Fruit fly (Drosophila melanogaster) whole organism, embryonic: Measurements from ENCODE around the gene CG13716.

Source experiments
- ATbp ChIP-seq: fragments of 200-800 bp; sonication (Bioruptor generic); optimal IDR thresholded peaks from 2 replicates; lab custom pipeline; 2017; ENCODE audit warnings: missing biosample characterization, mild to moderate bottlenecking, missing genetic modification characterization, missing genetic modification reagents
- Adf1 ChIP-seq: fragments of 200-800 bp; sonication (Bioruptor generic); IDR thresholded peaks from 2 replicates; pipeline ENCODE4 v1.3.6; 2022; ENCODE audit warnings: missing biosample characterization, missing genetic modification characterization
- Atf-2 ChIP-seq: fragments of 200-800 bp; sonication (Bioruptor generic); optimal IDR thresholded peaks from 2 replicates; lab custom pipeline; 2016; ENCODE audit warnings: missing biosample characterization, missing genetic modification characterization
- B-H1 ChIP-seq: fragments of 200-800 bp; sonication (Bioruptor generic); IDR thresholded peaks from 3 replicates; pipeline ENCODE4 v1.3.6; 2022; ENCODE audit warnings: missing biosample characterization, missing genetic modification characterization
- Bdp1 ChIP-seq: fragments of 200-800 bp; sonication (Bioruptor generic); optimal IDR thresholded peaks from 3 replicates; lab custom pipeline; 2016; ENCODE audit warnings: missing biosample characterization, missing genetic modification characterization
- Blimp-1 ChIP-seq: fragments of 200-800 bp; sonication (Bioruptor generic); optimal IDR thresholded peaks from 3 replicates; lab custom pipeline; 2018; ENCODE audit warnings: missing biosample characterization, missing genetic modification characterization, mild to moderate bottlenecking, moderate library complexity, missing genetic modification reagents
- CG10654 ChIP-seq: fragments of 200-800 bp; sonication (Bioruptor generic); optimal IDR thresholded peaks from 2 replicates; lab custom pipeline; 2016; ENCODE audit warnings: missing biosample characterization, missing genetic modification characterization
- CG11085 ChIP-seq: fragments of 200-800 bp; sonication (Bioruptor generic); IDR thresholded peaks from 2 replicates; pipeline ENCODE4 v1.3.6; 2022; ENCODE audit warnings: missing biosample characterization, missing genetic modification characterization
- CG12236 ChIP-seq: fragments of 200-800 bp; sonication (Bioruptor generic); optimal IDR thresholded peaks from 2 replicates; lab custom pipeline; 2016; ENCODE audit warnings: missing biosample characterization, missing genetic modification characterization
- CG13624 ChIP-seq: fragments of 200-800 bp; sonication (Bioruptor generic); optimal IDR thresholded peaks from 2 replicates; lab custom pipeline; 2016; ENCODE audit warnings: missing biosample characterization, missing genetic modification characterization
- CG15696 ChIP-seq: fragments of 200-800 bp; sonication (Bioruptor generic); optimal IDR thresholded peaks from 2 replicates; lab custom pipeline; 2019; ENCODE audit warnings: missing biosample characterization, mild to moderate bottlenecking, missing genetic modification characterization, moderate library complexity
- CG16815 ChIP-seq: fragments of 200-800 bp; sonication (Bioruptor generic); optimal IDR thresholded peaks from 3 replicates; lab custom pipeline; 2017; ENCODE audit warnings: missing biosample characterization, mild to moderate bottlenecking, missing genetic modification characterization
- CG17328 ChIP-seq: fragments of 200-800 bp; sonication (Bioruptor generic); IDR thresholded peaks from 2 replicates; pipeline ENCODE4 v1.3.6; 2022; ENCODE audit warnings: missing biosample characterization, missing genetic modification characterization
- CG17361 ChIP-seq: fragments of 200-800 bp; sonication (Bioruptor generic); IDR thresholded peaks from 3 replicates; pipeline ENCODE4 v1.3.6; 2022; ENCODE audit warnings: missing biosample characterization, missing genetic modification characterization
- CG17385 ChIP-seq: fragments of 200-800 bp; sonication (Bioruptor generic); optimal IDR thresholded peaks from 3 replicates; lab custom pipeline; 2018; ENCODE audit warnings: missing biosample characterization, mild to moderate bottlenecking, missing genetic modification characterization
- CG17568 ChIP-seq: fragments of 200-800 bp; sonication (Bioruptor generic); optimal IDR thresholded peaks from 2 replicates; lab custom pipeline; 2018; ENCODE audit warnings: missing biosample characterization, mild to moderate bottlenecking, missing genetic modification characterization, moderate library complexity
- CG17829 ChIP-seq: fragments of 200-800 bp; optimal IDR thresholded peaks from 2 replicates; lab custom pipeline; 2019; ENCODE audit warnings: missing biosample characterization, mild to moderate bottlenecking, missing genetic modification characterization, moderate library complexity
- CG2202 ChIP-seq: fragments of 200-800 bp; sonication (Bioruptor generic); optimal IDR thresholded peaks from 2 replicates; lab custom pipeline; 2018; ENCODE audit warnings: missing biosample characterization, mild to moderate bottlenecking, missing genetic modification characterization
- CG30431 ChIP-seq: fragments of 200-800 bp; sonication (Bioruptor generic); optimal IDR thresholded peaks from 2 replicates; lab custom pipeline; 2017; ENCODE audit warnings: missing biosample characterization, missing genetic modification characterization
- CG3838 ChIP-seq: fragments of 200-800 bp; sonication (Bioruptor generic); optimal IDR thresholded peaks from 3 replicates; lab custom pipeline; 2016; ENCODE audit warnings: missing biosample characterization, missing genetic modification characterization
- CG4328 ChIP-seq: fragments of 200-800 bp; sonication (Bioruptor generic); optimal IDR thresholded peaks from 3 replicates; lab custom pipeline; 2017; ENCODE audit warnings: missing biosample characterization, missing genetic modification reagents, missing genetic modification characterization
- CG6765 ChIP-seq: fragments of 200-800 bp; sonication (Bioruptor generic); optimal IDR thresholded peaks from 3 replicates; lab custom pipeline; 2017; ENCODE audit warnings: missing biosample characterization, mild to moderate bottlenecking, missing genetic modification characterization
- CG6791 ChIP-seq: fragments of 200-800 bp; sonication (Bioruptor generic); IDR thresholded peaks from 3 replicates; pipeline ENCODE4 v1.3.6; 2022; ENCODE audit warnings: missing biosample characterization, missing genetic modification characterization; ENCODE audit not compliant: partially characterized antibody
- CG6813 ChIP-seq: fragments of 200-800 bp; sonication (Bioruptor generic); optimal IDR thresholded peaks from 2 replicates; lab custom pipeline; 2017; ENCODE audit warnings: missing biosample characterization, missing genetic modification characterization, mild to moderate bottlenecking, moderate library complexity, missing genetic modification reagents
- CG7271 ChIP-seq: fragments of 200-800 bp; sonication (Bioruptor generic); optimal IDR thresholded peaks from 2 replicates; lab custom pipeline; 2018; ENCODE audit warnings: missing biosample characterization, mild to moderate bottlenecking, missing genetic modification characterization, moderate library complexity
- CG7987 ChIP-seq: fragments of 200-800 bp; sonication (Bioruptor generic); optimal IDR thresholded peaks from 2 replicates; lab custom pipeline; 2018; ENCODE audit warnings: missing biosample characterization, mild to moderate bottlenecking, missing genetic modification characterization, moderate library complexity
- CG9215 ChIP-seq: fragments of 200-800 bp; sonication (Bioruptor generic); IDR thresholded peaks from 2 replicates; pipeline ENCODE4 v1.3.6; 2022; ENCODE audit warnings: missing biosample characterization, missing genetic modification characterization
- CG9727 ChIP-seq: fragments of 200-800 bp; sonication (Bioruptor generic); optimal IDR thresholded peaks from 3 replicates; lab custom pipeline; 2017; ENCODE audit warnings: missing biosample characterization, mild to moderate bottlenecking, missing genetic modification characterization
- CkIIα-i1 ChIP-seq: fragments of 200-800 bp; sonication (Bioruptor generic); IDR thresholded peaks from 2 replicates; pipeline ENCODE4 v1.3.6; 2022; ENCODE audit warnings: missing biosample characterization, missing genetic modification characterization
- D ChIP-seq, 2 experiments: fragments of 200-800 bp in 1 of 2; fragments of >200 bp in 1 of 2; sonication (Bioruptor generic) in 1 of 2; optimal IDR thresholded peaks; 2 replicates in 1 of 2; 3 replicates in 1 of 2; lab custom pipeline; 2017; ENCODE audit warnings: mild to moderate bottlenecking in 1 of 2, missing biosample characterization in 1 of 2, missing genetic modification characterization in 1 of 2, missing genetic modification reagents in 1 of 2
- H2.0 ChIP-seq: fragments of 200-800 bp; sonication (Bioruptor generic); IDR thresholded peaks from 2 replicates; pipeline ENCODE4 v1.3.6; 2022; ENCODE audit warnings: missing biosample characterization, missing genetic modification characterization
- Hmr ChIP-seq: fragments of 200-800 bp; sonication (Bioruptor generic); optimal IDR thresholded peaks from 3 replicates; lab custom pipeline; 2017; ENCODE audit warnings: mild to moderate bottlenecking, missing biosample characterization, missing genetic modification reagents, missing genetic modification characterization
- Lhr ChIP-seq: fragments of 200-800 bp; sonication (Bioruptor generic); optimal IDR thresholded peaks from 3 replicates; lab custom pipeline; 2017; ENCODE audit warnings: mild to moderate bottlenecking, missing biosample characterization, missing genetic modification reagents, missing genetic modification characterization
- Meics ChIP-seq: fragments of 200-800 bp; sonication (Bioruptor generic); optimal IDR thresholded peaks from 2 replicates; lab custom pipeline; 2017; ENCODE audit warnings: missing biosample characterization, mild to moderate bottlenecking, missing genetic modification characterization
- NFAT ChIP-seq: fragments of 200-800 bp; sonication (Bioruptor generic); IDR thresholded peaks from 2 replicates; pipeline ENCODE4 v1.3.6; 2022; ENCODE audit warnings: missing biosample characterization, missing genetic modification characterization
- Poxn ChIP-seq: fragments of 200-800 bp; sonication (Bioruptor generic); IDR thresholded peaks from 2 replicates; pipeline ENCODE4 v1.3.6; 2022; ENCODE audit warnings: missing biosample characterization, missing genetic modification characterization
- Side ChIP-seq: fragments of 200-800 bp; sonication (Bioruptor generic); optimal IDR thresholded peaks from 2 replicates; lab custom pipeline; 2016; ENCODE audit warnings: missing biosample characterization, missing genetic modification characterization
- Sin3A ChIP-seq: fragments of >200 bp; optimal IDR thresholded peaks from 2 replicates; lab custom pipeline; 2018
- Sox102F ChIP-seq: fragments of 200-800 bp; sonication (Bioruptor generic); optimal IDR thresholded peaks from 2 replicates; lab custom pipeline; 2018; ENCODE audit warnings: missing biosample characterization, mild to moderate bottlenecking, missing genetic modification characterization, moderate library complexity
- Sry-β ChIP-seq: fragments of 200-800 bp; sonication (Bioruptor generic); optimal IDR thresholded peaks from 2 replicates; lab custom pipeline; 2018; ENCODE audit warnings: missing biosample characterization, mild to moderate bottlenecking, missing genetic modification characterization, moderate library complexity
- al ChIP-seq: fragments of 200-800 bp; sonication (Bioruptor generic); IDR thresholded peaks from 2 replicates; pipeline ENCODE4 v1.3.6; 2022; ENCODE audit warnings: missing biosample characterization, missing genetic modification characterization
- fd3F ChIP-seq: fragments of 200-800 bp; sonication (Bioruptor generic); optimal IDR thresholded peaks from 2 replicates; lab custom pipeline; 2018; ENCODE audit warnings: missing biosample characterization, mild to moderate bottlenecking, missing genetic modification characterization, moderate library complexity
- fru ChIP-seq: fragments of >200 bp; optimal IDR thresholded peaks from 2 replicates; lab custom pipeline; 2017
- grn ChIP-seq: fragments of 200-800 bp; sonication (Bioruptor generic); optimal IDR thresholded peaks from 3 replicates; lab custom pipeline; 2017; ENCODE audit warnings: missing biosample characterization, missing genetic modification characterization
- lbe ChIP-seq: fragments of 200-800 bp; sonication (Bioruptor generic); optimal IDR thresholded peaks from 2 replicates; lab custom pipeline; 2016; ENCODE audit warnings: missing biosample characterization, mild to moderate bottlenecking, missing genetic modification characterization
- luna ChIP-seq: fragments of 200-800 bp; sonication (Bioruptor generic); optimal IDR thresholded peaks from 2 replicates; lab custom pipeline; 2016; ENCODE audit warnings: missing biosample characterization, missing genetic modification characterization
- mirr ChIP-seq: fragments of 200-800 bp; sonication (Bioruptor generic); optimal IDR thresholded peaks from 3 replicates; lab custom pipeline; 2018; ENCODE audit warnings: missing biosample characterization, mild to moderate bottlenecking, missing genetic modification characterization
- sens ChIP-seq: fragments of 200-800 bp; sonication (Bioruptor generic); peaks from one replicate; lab custom pipeline; 2016; ENCODE audit warnings: missing biosample characterization, missing genetic modification characterization
- tio ChIP-seq: fragments of 200-800 bp; sonication (Bioruptor generic); optimal IDR thresholded peaks from 2 replicates; lab custom pipeline; 2017; ENCODE audit warnings: missing biosample characterization, missing genetic modification characterization, inconsistent platforms
- tll ChIP-seq, 2 experiments: fragments of 200-800 bp in 1 of 2; fragments of >200 bp in 1 of 2; sonication (Bioruptor generic) in 1 of 2; optimal IDR thresholded peaks; 2 replicates each; lab custom pipeline; 2017 to 2019; ENCODE audit warnings: missing biosample characterization in 2 of 2, missing genetic modification characterization in 2 of 2, mild to moderate bottlenecking in 1 of 2, moderate library complexity in 1 of 2
- trem ChIP-seq: fragments of 200-800 bp; optimal IDR thresholded peaks from 3 replicates; lab custom pipeline; 2019; ENCODE audit warnings: missing biosample characterization, mild to moderate bottlenecking, missing genetic modification characterization, moderate library complexity
- tup ChIP-seq: fragments of 200-800 bp; sonication (Bioruptor generic); optimal IDR thresholded peaks from 2 replicates; lab custom pipeline; 2016; ENCODE audit warnings: missing biosample characterization, mild to moderate bottlenecking, missing genetic modification characterization, moderate library complexity

The CG13716 gene

DNA sequence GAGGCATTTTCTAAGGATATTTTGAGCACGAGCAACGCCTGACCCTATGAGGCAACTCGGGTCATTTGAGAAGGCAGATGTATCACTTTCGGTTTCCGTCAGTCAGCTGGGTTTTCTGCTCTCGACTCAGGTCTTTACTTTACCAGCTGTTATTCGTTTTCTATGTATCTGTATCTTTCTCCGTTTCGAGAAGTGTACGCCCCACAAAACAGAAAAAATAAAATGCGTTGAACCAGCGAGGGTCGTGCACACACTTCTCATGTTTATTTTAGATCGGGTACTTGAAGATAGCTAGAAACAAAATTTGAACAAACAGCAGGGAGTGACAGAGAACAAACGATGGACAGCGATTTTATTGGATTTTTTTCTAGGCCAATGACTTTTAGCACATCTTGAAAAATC lies 20.7 kb downstream of the CG13716 start (continued):
- no peak for TF ChIP-seq CG10654 (GFP tag; lab: Kevin White, UChicago)
- TF ChIP-seq CG9215 (GFP tag; lab: Robert Waterston, UW) = no peak
- TF ChIP-seq Lhr (GFP tag; lab: Kevin White, UChicago) = no peak
- TF ChIP-seq Atf-2 (GFP tag; lab: Kevin White, UChicago) = no peak
- TF ChIP-seq fd3F = no peak
- TF ChIP-seq H2.0 (GFP tag; lab: Robert Waterston, UW) = no peak
- TF ChIP-seq B-H1 (GFP tag; lab: Robert Waterston, UW) = no peak
- TF ChIP-seq ATbp (GFP tag; lab: Kevin White, UChicago) = no peak
- TF ChIP-seq CG11085 (GFP tag; lab: Robert Waterston, UW) = no peak
- no peak for TF ChIP-seq CG17361
- TF ChIP-seq CG13624 (GFP tag; lab: Kevin White, UChicago) = no peak
- TF ChIP-seq Adf1 (GFP tag; lab: Robert Waterston, UW) = no peak
- no peak for TF ChIP-seq D (optimal IDR thresholded peaks at IDR 0.05; lab: Kevin White, UChicago)
- TF ChIP-seq D (GFP tag; optimal IDR thresholded peaks at IDR 0.05; lab: Kevin White, UChicago) = peak; percentile 23
- TF ChIP-seq CG6791 (GFP tag; lab: Robert Waterston, UW) = no peak
- TF ChIP-seq sens = peak; percentile 85
- no peak for TF ChIP-seq Sin3A
- TF ChIP-seq Sry-β (GFP tag; lab: Kevin White, UChicago) = peak; percentile 4
- no peak for TF ChIP-seq tup (GFP tag; lab: Kevin White, UChicago)
- no peak for TF ChIP-seq CG17385 (GFP tag; lab: Kevin White, UChicago)
- TF ChIP-seq CG16815 (GFP tag; lab: Kevin White, UChicago) = no peak
- peak; percentile 2 for TF ChIP-seq trem (tag; lab: Kevin White, UChicago)
- no peak for TF ChIP-seq CG17328 (GFP tag; lab: Robert Waterston, UW)
- TF ChIP-seq Hmr (GFP tag; lab: Kevin White, UChicago) = no peak
- TF ChIP-seq CG17568 (GFP tag; lab: Kevin White, UChicago) = peak; percentile 13
- TF ChIP-seq CG3838 (GFP tag; lab: Kevin White, UChicago) = peak; percentile 15
- TF ChIP-seq al = no peak
- no peak for TF ChIP-seq CkIIα-i1
- TF ChIP-seq CG6765 (GFP tag; lab: Kevin White, UChicago) = no peak
- TF ChIP-seq CG30431 (GFP tag; lab: Kevin White, UChicago) = no peak
- TF ChIP-seq luna = no peak
- TF ChIP-seq tll (GFP tag; optimal IDR thresholded peaks at IDR 0.05; lab: Kevin White, UChicago) = peak in 1 of 2 experiments; percentile 80
- peak; percentile 75 for TF ChIP-seq CG15696 (tag; lab: Kevin White, UChicago)
- peak; percentile 69 for TF ChIP-seq Blimp-1
- TF ChIP-seq CG6813 (GFP tag; lab: Kevin White, UChicago) = peak; percentile 23
- TF ChIP-seq lbe = no peak
- no peak for TF ChIP-seq Poxn (GFP tag; lab: Robert Waterston, UW)
- TF ChIP-seq Sox102F = no peak
- TF ChIP-seq CG17829 (tag; lab: Kevin White, UChicago) = peak; percentile 42
- TF ChIP-seq fru = no peak
- TF ChIP-seq Side (GFP tag; lab: Kevin White, UChicago) = no peak
- TF ChIP-seq Meics (GFP tag; lab: Kevin White, UChicago) = no peak
- peak; percentile 22 for TF ChIP-seq tio (GFP tag; lab: Kevin White, UChicago)
- TF ChIP-seq mirr (GFP tag; lab: Kevin White, UChicago) = no peak
- TF ChIP-seq Bdp1 = no peak
- TF ChIP-seq CG7987 (GFP tag; lab: Kevin White, UChicago) = no peak
- peak; percentile 73 for TF ChIP-seq CG2202 (tag; lab: Kevin White, UChicago)
- no peak for TF ChIP-seq CG4328
- TF ChIP-seq CG9727 (GFP tag; lab: Kevin White, UChicago) = peak; percentile 62
- no peak for TF ChIP-seq CG7271 (tag; lab: Kevin White, UChicago)
- TF ChIP-seq CG12236 (GFP tag; lab: Kevin White, UChicago) = no peak
- TF ChIP-seq NFAT (GFP tag; lab: Robert Waterston, UW) = no peak
- TF ChIP-seq grn (GFP tag; lab: Kevin White, UChicago) = peak; percentile 86
